Worm (Caenorhabditis elegans): ENCODE results near the gene fbxa-64.

Gene fbxa-64

ce11 chrV:3318975-3319374 lies 41.0 kb upstream of the fbxa-64 start, which contains the start of gene F35F10.13:
TSS of gene F35F10.13 (minus strand) at chrV:3319075.
- TF ChIP-seq lin-29 (GFP tag; IDR thresholded peaks at IDR 0.05) (no peak), dpl-1 (GFP tag; optimal IDR thresholded peaks at IDR 0.05) (no peak), lin-39 (tag; optimal IDR thresholded peaks at IDR 0.05) (no peak), dve-1 (tag; optimal IDR thresholded peaks at IDR 0.05; ENCODE audit: insufficient read depth) (no peak), nhr-28 (tag; optimal IDR thresholded peaks at IDR 0.05) (no peak), mdt-29 (GFP tag; IDR thresholded peaks at IDR 0.05) (no peak), ztf-7 (tag; optimal IDR thresholded peaks at IDR 0.05) (no peak), D1046.2 (GFP tag; IDR thresholded peaks at IDR 0.05) (no peak), pha-4 (GFP tag; IDR thresholded peaks at IDR 0.05) (no peak), pha-4 (tag; optimal IDR thresholded peaks at IDR 0.05) (no peak), nhr-25 (tag; optimal IDR thresholded peaks at IDR 0.05; ENCODE audit: borderline replicate concordance, insufficient read depth) (no peak), lin-13 (GFP tag; optimal IDR thresholded peaks at IDR 0.05) (no peak), Y5F2A.4 (GFP tag; optimal IDR thresholded peaks at IDR 0.05) (no peak), lsy-2 (tag; optimal IDR thresholded peaks at IDR 0.05) (no peak), arid-1 (GFP tag; conservative IDR thresholded peaks at IDR 0.05) (no peak), duxl-1 (tag; optimal IDR thresholded peaks at IDR 0.05; ENCODE audit: poor library complexity) (no peak)

- TF ChIP-seq cey-2 (tag; optimal IDR thresholded peaks at IDR 0.05; ENCODE audit: borderline replicate concordance, insufficient read depth) = no peak
- TF ChIP-seq dmd-8 (GFP tag; IDR thresholded peaks at IDR 0.05) = no peak
- no peak for TF ChIP-seq zag-1 (tag; optimal IDR thresholded peaks at IDR 0.05)
- TF ChIP-seq egl-27 (tag; optimal IDR thresholded peaks at IDR 0.05) = no peak
- no peak for TF ChIP-seq lin-15B (tag; optimal IDR thresholded peaks at IDR 0.05)
- no peak for TF ChIP-seq ztf-11 (tag; optimal IDR thresholded peaks at IDR 0.05)
- no peak for TF ChIP-seq hmg-1.1 (GFP tag; IDR thresholded peaks at IDR 0.05)
- TF ChIP-seq ama-1 (optimal IDR thresholded peaks at IDR 0.05) = no peak
- no peak for TF ChIP-seq tag-97 (GFP tag; IDR thresholded peaks at IDR 0.05)
- no peak for TF ChIP-seq arid-1 (GFP tag; conservative IDR thresholded peaks at IDR 0.05)
- TF ChIP-seq rbr-2 (tag; optimal IDR thresholded peaks at IDR 0.05) = no peak
- TF ChIP-seq nhr-10 (tag; optimal IDR thresholded peaks at IDR 0.05) = no peak
- no peak for TF ChIP-seq nhr-111 (GFP tag; optimal IDR thresholded peaks at IDR 0.05)
- TF ChIP-seq hif-1 (tag; optimal IDR thresholded peaks at IDR 0.05) = no peak
Observed at ce11 chrV:3316108-3316507, 38.2 kb upstream of the fbxa-64 start, which contains the start of gene F35F10.1. TSS of gene F35F10.1 (plus strand) at chrV:3316307.

- TF ChIP-seq unc-130 (GFP tag; optimal IDR thresholded peaks at IDR 0.05) (no peak), mes-2 (tag; optimal IDR thresholded peaks at IDR 0.05; ENCODE audit: poor library complexity, severe bottlenecking) (peak; percentile 80), nhr-42 (GFP tag; IDR thresholded peaks at IDR 0.05) (no peak; the same call in 1 of the 2 replicates), ceh-62 (tag; optimal IDR thresholded peaks at IDR 0.05) (no peak), pqm-1 (tag; optimal IDR thresholded peaks at IDR 0.05) (peak; percentile 32), jun-1 (tag; optimal IDR thresholded peaks at IDR 0.05) (no peak), lin-38 (GFP tag; IDR thresholded peaks at IDR 0.05) (no peak), F49E8.2 (tag; optimal IDR thresholded peaks at IDR 0.05; ENCODE audit: borderline replicate concordance) (no peak), tag-97 (GFP tag; IDR thresholded peaks at IDR 0.05) (no peak), ceh-32 (tag; optimal IDR thresholded peaks at IDR 0.05; ENCODE audit: poor library complexity) (no peak), arid-1 (GFP tag; conservative IDR thresholded peaks at IDR 0.05) (peak; percentile 67; the same call in 1 of the 2 replicates), aha-1 (tag) (peak; percentile 99), ceh-20 (GFP tag; IDR thresholded peaks at IDR 0.05) (peak; percentile 61; the same call in 1 of the 2 replicates), attf-4 (tag; optimal IDR thresholded peaks at IDR 0.05) (no peak), rbr-2 (tag; optimal IDR thresholded peaks at IDR 0.05) (peak; percentile 56), mdt-29 (GFP tag; IDR thresholded peaks at IDR 0.05) (no peak), nhr-77 (tag; optimal IDR thresholded peaks at IDR 0.05) (peak; percentile 79), dmd-6 (GFP tag; IDR thresholded peaks at IDR 0.05) (peak; percentile 92), cey-2 (tag; optimal IDR thresholded peaks at IDR 0.05; ENCODE audit: borderline replicate concordance, insufficient read depth) (no peak), mxl-3 (GFP tag; optimal IDR thresholded peaks at IDR 0.05) (peak; percentile 72), F37D6.2 (tag; optimal IDR thresholded peaks at IDR 0.05) (peak; percentile 41), gei-8 (GFP tag; optimal IDR thresholded peaks at IDR 0.05) (no peak), saeg-2 (GFP tag; IDR thresholded peaks at IDR 0.05) (peak; percentile 80; the same call in 1 of the 2 replicates), lin-29 (GFP tag; IDR thresholded peaks at IDR 0.05) (peak; percentile 58; the same call in 1 of the 2 replicates), pha-4 (GFP tag; IDR thresholded peaks at IDR 0.05) (no peak), pha-4 (tag; optimal IDR thresholded peaks at IDR 0.05) (peak; percentile 54), Y75B8A.6 (GFP tag; IDR thresholded peaks at IDR 0.05) (no peak)
Observed at ce11 chrV:3315308-3315707, 37.4 kb upstream of the fbxa-64 start, which contains the start of gene arrd-19. TSS of gene arrd-19 (minus strand) at chrV:3315516.

Measured in whole organism, L4 larva.